Worm (Caenorhabditis elegans) whole organism, L4 larva: ENCODE data around the gene F58G1.8.

Experiments used
- F10B5.3 ChIP-seq: sonication (generic microtip); optimal IDR thresholded peaks from 2 replicates; lab custom pipeline; 2016; ENCODE audit warnings: mild to moderate bottlenecking, missing genetic modification characterization, missing compliant biosample characterization
- T26A8.4 ChIP-seq: fragments of 200-800 bp; sonication (Bioruptor generic); IDR thresholded peaks from 2 replicates; pipeline ENCODE4 v1.3.6; 2022; ENCODE audit warnings: missing genetic modification characterization, missing compliant biosample characterization
- aha-1 ChIP-seq: fragments of 150-350 bp; peaks from one replicate; lab custom pipeline; 2014; ENCODE audit warnings: missing biosample characterization, missing genetic modification characterization
- ama-1 ChIP-seq: fragments of 150-350 bp; optimal IDR thresholded peaks from 2 replicates; lab custom pipeline; 2014; ENCODE audit warnings: inconsistent platforms, mixed read lengths
- attf-4 ChIP-seq: sonication (generic microtip); optimal IDR thresholded peaks from 3 replicates; lab custom pipeline; 2017; ENCODE audit warnings: missing biosample characterization, missing genetic modification characterization
- ceh-82 ChIP-seq: sonication (generic microtip); optimal IDR thresholded peaks from 2 replicates; lab custom pipeline; 2017; ENCODE audit warnings: missing biosample characterization, missing genetic modification characterization
- ctbp-1 ChIP-seq: fragments of 200-800 bp; sonication (Bioruptor generic); IDR thresholded peaks from 2 replicates; pipeline ENCODE4 v1.3.6; 2022; ENCODE audit warnings: missing genetic modification reagents, missing genetic modification characterization, missing compliant biosample characterization
- daf-16 ChIP-seq, 3 experiments: sonication (generic microtip); optimal IDR thresholded peaks; 2 replicates each; lab custom pipeline; 2016 to 2017; ENCODE audit warnings: missing genetic modification characterization in 3 of 3, missing genetic modification reagents in 3 of 3, mild to moderate bottlenecking in 2 of 3, missing compliant biosample characterization in 2 of 3, missing biosample characterization in 1 of 3, moderate library complexity in 1 of 3
- daf-8 ChIP-seq: fragments of 200-800 bp; sonication (Bioruptor generic); IDR thresholded peaks from 2 replicates; pipeline ENCODE4 v1.3.6; 2022; ENCODE audit warnings: missing genetic modification characterization, missing compliant biosample characterization
- dmd-6 ChIP-seq: fragments of 200-800 bp; sonication (Bioruptor generic); IDR thresholded peaks from 2 replicates; pipeline ENCODE4 v1.3.6; 2022; ENCODE audit warnings: missing genetic modification reagents, missing genetic modification characterization, missing compliant biosample characterization
- dmd-9 ChIP-seq: fragments of 200-800 bp; sonication (Bioruptor generic); IDR thresholded peaks from 2 replicates; pipeline ENCODE4 v1.3.6; 2022; ENCODE audit warnings: missing genetic modification reagents, missing genetic modification characterization, missing compliant biosample characterization
- duxl-1 ChIP-seq: sonication (generic microtip); optimal IDR thresholded peaks from 2 replicates; lab custom pipeline; 2016; ENCODE audit warnings: mild to moderate bottlenecking, missing genetic modification characterization, moderate library complexity, missing compliant biosample characterization; ENCODE audit not compliant: poor library complexity
- dve-1 ChIP-seq: sonication (generic microtip); optimal IDR thresholded peaks from 2 replicates; lab custom pipeline; 2017; ENCODE audit warnings: antibody characterized with exemption, mild to moderate bottlenecking, missing genetic modification characterization, missing compliant biosample characterization; ENCODE audit not compliant: insufficient read depth
- gei-8 ChIP-seq: fragments of 200-800 bp; sonication (Bioruptor generic); optimal IDR thresholded peaks from 2 replicates; lab custom pipeline; 2018; ENCODE audit warnings: mild to moderate bottlenecking, missing genetic modification characterization, missing compliant biosample characterization
- hif-1 ChIP-seq, 2 experiments: sonication (generic microtip); optimal IDR thresholded peaks; 2 replicates each; lab custom pipeline; 2016 to 2017; ENCODE audit warnings: missing compliant biosample characterization in 2 of 2, missing genetic modification characterization in 2 of 2, missing genetic modification reagents in 2 of 2, missing genotype in 2 of 2, mild to moderate bottlenecking in 1 of 2
- hlh-11 ChIP-seq: fragments of 200-800 bp; sonication (Bioruptor generic); optimal IDR thresholded peaks from 2 replicates; lab custom pipeline; 2018; ENCODE audit warnings: mild to moderate bottlenecking, missing genetic modification characterization, missing compliant biosample characterization
- hmg-1.1 ChIP-seq: fragments of 200-800 bp; sonication (Bioruptor generic); IDR thresholded peaks from 2 replicates; pipeline ENCODE4 v1.3.6; 2022; ENCODE audit warnings: missing genetic modification reagents, missing genetic modification characterization, missing compliant biosample characterization
- jun-1 ChIP-seq: fragments of 150-350 bp; optimal IDR thresholded peaks from 2 replicates; lab custom pipeline; 2014; ENCODE audit warnings: missing biosample characterization, missing genetic modification reagents, missing genetic modification characterization
- lin-13 ChIP-seq: fragments of 150-350 bp; optimal IDR thresholded peaks from 2 replicates; lab custom pipeline; 2014; ENCODE audit warnings: missing biosample characterization, missing genetic modification reagents, missing genetic modification characterization
- lin-38 ChIP-seq: fragments of 200-800 bp; sonication (Bioruptor generic); IDR thresholded peaks from 2 replicates; pipeline ENCODE4 v1.3.6; 2022; ENCODE audit warnings: missing genetic modification reagents, missing genetic modification characterization, missing compliant biosample characterization
- madf-9 ChIP-seq: fragments of 200-800 bp; sonication (Bioruptor generic); conservative IDR thresholded peaks from 2 replicates; pipeline ENCODE4 v1.3.6; 2022; ENCODE audit warnings: missing genetic modification reagents, missing genetic modification characterization, missing compliant biosample characterization
- mdl-1 ChIP-seq, 2 experiments: fragments of 150-350 bp in 1 of 2; sonication (generic microtip) in 1 of 2; optimal IDR thresholded peaks; 2 replicates each; lab custom pipeline; 2014 to 2017; ENCODE audit warnings: missing biosample characterization in 2 of 2, missing genetic modification characterization in 2 of 2
- mdt-29 ChIP-seq: fragments of 200-800 bp; sonication (Bioruptor generic); IDR thresholded peaks from 2 replicates; pipeline ENCODE4 v1.3.6; 2022; ENCODE audit warnings: missing genetic modification reagents, missing genetic modification characterization, missing compliant biosample characterization
- mep-1 ChIP-seq: fragments of 150-350 bp; sonication (generic microtip); optimal IDR thresholded peaks from 3 replicates; lab custom pipeline; 2014; ENCODE audit warnings: missing biosample characterization, missing genetic modification characterization
- mes-2 ChIP-seq: sonication (generic microtip); optimal IDR thresholded peaks from 2 replicates; lab custom pipeline; 2016; ENCODE audit warnings: missing genotype, mild to moderate bottlenecking, missing genetic modification characterization, missing compliant biosample characterization; ENCODE audit not compliant: poor library complexity, severe bottlenecking
- nhr-10 ChIP-seq: fragments of 150-350 bp; optimal IDR thresholded peaks from 2 replicates; lab custom pipeline; 2014; ENCODE audit warnings: missing biosample characterization, missing genetic modification characterization
- nhr-11 ChIP-seq: fragments of 150-350 bp; optimal IDR thresholded peaks from 2 replicates; lab custom pipeline; 2014; ENCODE audit warnings: missing biosample characterization, missing genetic modification characterization
- nhr-111 ChIP-seq: fragments of 200-800 bp; sonication (Bioruptor generic); optimal IDR thresholded peaks from 2 replicates; lab custom pipeline; 2018; ENCODE audit warnings: mild to moderate bottlenecking, missing genetic modification characterization, missing compliant biosample characterization
- nhr-28 ChIP-seq: fragments of 150-350 bp; optimal IDR thresholded peaks from 2 replicates; lab custom pipeline; 2014; ENCODE audit warnings: missing biosample characterization, missing genetic modification characterization
- nhr-41 ChIP-seq: fragments of 200-800 bp; sonication (Bioruptor generic); IDR thresholded peaks from 2 replicates; pipeline ENCODE4 v1.3.6; 2022; ENCODE audit warnings: missing genetic modification reagents, missing genetic modification characterization, missing compliant biosample characterization
- nhr-48 ChIP-seq: sonication (generic microtip); optimal IDR thresholded peaks from 2 replicates; lab custom pipeline; 2016; ENCODE audit warnings: mild to moderate bottlenecking, missing genetic modification characterization, missing compliant biosample characterization
- nhr-77 ChIP-seq: fragments of 150-350 bp; optimal IDR thresholded peaks from 2 replicates; lab custom pipeline; 2014; ENCODE audit warnings: missing biosample characterization, missing genetic modification characterization
- pha-4 ChIP-seq, 2 experiments: fragments of 150-350 bp in 1 of 2; fragments of 200-800 bp in 1 of 2; sonication (Bioruptor generic) in 1 of 2; IDR thresholded peaks in 1 of 2; optimal IDR thresholded peaks in 1 of 2; 2 replicates each; pipeline versions ENCODE4 v1.3.6 to Lab custom; 2014 to 2022; ENCODE audit warnings: missing genetic modification characterization in 2 of 2, missing genetic modification reagents in 2 of 2, missing biosample characterization in 1 of 2, missing compliant biosample characterization in 1 of 2
- php-3 ChIP-seq: fragments of 200-800 bp; sonication (Bioruptor generic); IDR thresholded peaks from 2 replicates; pipeline ENCODE4 v1.3.6; 2022; ENCODE audit warnings: missing genetic modification reagents, missing genetic modification characterization, missing compliant biosample characterization
- pqm-1 ChIP-seq: sonication (generic microtip); optimal IDR thresholded peaks from 2 replicates; lab custom pipeline; 2017; ENCODE audit warnings: missing biosample characterization, missing genetic modification characterization
- set-16 ChIP-seq: fragments of 200-800 bp; sonication (Bioruptor generic); IDR thresholded peaks from 2 replicates; pipeline ENCODE4 v1.3.6; 2022; ENCODE audit warnings: missing genetic modification reagents, missing genetic modification characterization, missing compliant biosample characterization
- spr-1 ChIP-seq: sonication (generic microtip); optimal IDR thresholded peaks from 2 replicates; lab custom pipeline; 2016; ENCODE audit warnings: mild to moderate bottlenecking, missing genetic modification characterization, missing compliant biosample characterization
- tra-1 ChIP-seq: fragments of 200-800 bp; sonication (Bioruptor generic); IDR thresholded peaks from 2 replicates; pipeline ENCODE4 v1.3.6; 2022; ENCODE audit warnings: missing genetic modification reagents, missing genetic modification characterization, missing compliant biosample characterization
- unc-62 ChIP-seq, 3 experiments: fragments of 150-350 bp in 1 of 3; sonication (generic microtip); optimal IDR thresholded peaks in 2 of 3; peaks in 1 of 3; 1 replicate in 1 of 3; 2 replicates in 2 of 3; lab custom pipeline; 2014 to 2017; ENCODE audit warnings: missing biosample characterization in 3 of 3, missing genetic modification characterization in 3 of 3, missing genetic modification reagents in 3 of 3, missing genotype in 1 of 3
- zfp-2 ChIP-seq: sonication (generic microtip); optimal IDR thresholded peaks from 2 replicates; lab custom pipeline; 2016; ENCODE audit warnings: mild to moderate bottlenecking, missing genetic modification characterization, missing compliant biosample characterization
- zfp-3 ChIP-seq: fragments of 200-800 bp; sonication (Bioruptor generic); conservative IDR thresholded peaks from 2 replicates; pipeline ENCODE4 v1.3.6; 2022; ENCODE audit warnings: missing genetic modification reagents, missing genetic modification characterization, missing compliant biosample characterization
- zip-11 ChIP-seq: fragments of 200-800 bp; sonication (Bioruptor generic); IDR thresholded peaks from 2 replicates; pipeline ENCODE4 v1.3.6; 2022; ENCODE audit warnings: missing genetic modification characterization, missing compliant biosample characterization
- zip-2 ChIP-seq: fragments of 150-350 bp; optimal IDR thresholded peaks from 2 replicates; lab custom pipeline; 2014; ENCODE audit warnings: missing biosample characterization, missing genetic modification characterization
- ztf-11 ChIP-seq: fragments of 150-350 bp; optimal IDR thresholded peaks from 2 replicates; lab custom pipeline; 2014; ENCODE audit warnings: missing biosample characterization, missing genetic modification characterization

F58G1.8 gene

ce11 chrII:12879758-12880157 lies 45.7 kb downstream of the F58G1.8 start:
- TF ChIP-seq nhr-41 (GFP tag; lab: Robert Waterston, UW) = no peak
- TF ChIP-seq hif-1 (tag; optimal IDR thresholded peaks at IDR 0.05; lab: Kevin White, UChicago) = peak in 1 of 2 experiments; percentile 13
- TF ChIP-seq php-3 = peak; percentile 67
- TF ChIP-seq aha-1 (tag; lab: Kevin White, UChicago) = peak; percentile 18
- no peak for TF ChIP-seq mdl-1 (tag; optimal IDR thresholded peaks at IDR 0.05; lab: Kevin White, UChicago)
- TF ChIP-seq pqm-1 (tag; lab: Kevin White, UChicago) = peak; percentile 78
- TF ChIP-seq daf-16 (GFP tag; optimal IDR thresholded peaks at IDR 0.05; lab: Kevin White, UChicago) = no peak
- peak; percentile 85 for TF ChIP-seq daf-16 (tag; optimal IDR thresholded peaks at IDR 0.05; lab: Kevin White, UChicago)
- TF ChIP-seq ctbp-1 (GFP tag; lab: Robert Waterston, UW) = no peak
- TF ChIP-seq tra-1 (GFP tag; lab: Robert Waterston, UW) = 0 out of 2 replicates have a peak, but pooled peaks have one; percentile 48
- TF ChIP-seq nhr-28 (tag; lab: Kevin White, UChicago) = peak; percentile 39
- 0 out of 2 replicates have a peak, but pooled peaks have one; percentile 7 for TF ChIP-seq lin-38
- peak; percentile 78 for TF ChIP-seq dmd-6
- TF ChIP-seq hlh-11 = peak; percentile 73
- peak; percentile 46 for TF ChIP-seq dve-1 (tag; lab: Kevin White, UChicago)
- TF ChIP-seq unc-62 (GFP tag; optimal IDR thresholded peaks at IDR 0.05 in 1 of 2; lab: Kevin White, UChicago) = no peak
- TF ChIP-seq unc-62 (tag; optimal IDR thresholded peaks at IDR 0.05; lab: Kevin White, UChicago) = no peak
- no peak for TF ChIP-seq daf-8 (GFP tag; lab: Robert Waterston, UW)
- TF ChIP-seq, all 104 proteins: peak for 11

ce11 chrII:12878697-12879096 lies 46.8 kb downstream of the F58G1.8 start:
- TF ChIP-seq nhr-77 (tag; lab: Kevin White, UChicago) (peak; percentile 72), mes-2 (tag; lab: Kevin White, UChicago) (peak; percentile 43), nhr-111 (GFP tag; lab: Kevin White, UChicago) (no peak), set-16 (GFP tag; lab: Robert Waterston, UW) (peak; percentile 33), zip-2 (tag; lab: Kevin White, UChicago) (no peak), lin-38 (peak; percentile 37), nhr-11 (peak; percentile 39), pha-4 (GFP tag; IDR thresholded peaks at IDR 0.05; lab: Robert Waterston, UW) (peak; percentile 45; the same call in 1 of the 2 replicates), pha-4 (tag; optimal IDR thresholded peaks at IDR 0.05; lab: Kevin White, UChicago) (no peak), zip-11 (no peak), jun-1 (tag; lab: Kevin White, UChicago) (no peak), dmd-6 (peak; percentile 93), zfp-2 (tag; lab: Kevin White, UChicago) (no peak), gei-8 (peak; percentile 41), ztf-11 (tag; lab: Kevin White, UChicago) (no peak), duxl-1 (tag; lab: Kevin White, UChicago) (no peak), madf-9 (GFP tag; lab: Robert Waterston, UW) (0 out of 2 replicates have a peak, but pooled peaks have one; percentile 18), mdl-1 (tag; optimal IDR thresholded peaks at IDR 0.05; lab: Kevin White, UChicago) (peak; percentile 43 to 90), ama-1 (lab: Kevin White, UChicago) (peak; percentile 14), pqm-1 (tag; lab: Kevin White, UChicago) (peak; percentile 75), ceh-82 (tag; lab: Kevin White, UChicago) (no peak), tra-1 (GFP tag; lab: Robert Waterston, UW) (peak; percentile 85), hlh-11 (peak; percentile 95), daf-16 (GFP tag; optimal IDR thresholded peaks at IDR 0.05; lab: Kevin White, UChicago) (peak; percentile 72 to 85), daf-16 (tag; optimal IDR thresholded peaks at IDR 0.05; lab: Kevin White, UChicago) (peak; percentile 99), zfp-3 (GFP tag; lab: Robert Waterston, UW) (0 out of 2 replicates have a peak, but pooled peaks have one; percentile 37), F10B5.3 (tag; lab: Kevin White, UChicago) (no peak), hif-1 (tag; optimal IDR thresholded peaks at IDR 0.05; lab: Kevin White, UChicago) (peak; percentile 63 to 99), T26A8.4 (GFP tag; lab: Robert Waterston, UW) (0 out of 2 replicates have a peak, but pooled peaks have one; percentile 44), spr-1 (no peak), mdt-29 (GFP tag; lab: Robert Waterston, UW) (0 out of 2 replicates have a peak, but pooled peaks have one; percentile 19), attf-4 (tag; lab: Kevin White, UChicago) (no peak), dve-1 (tag; lab: Kevin White, UChicago) (peak; percentile 92), lin-13 (GFP tag; lab: Kevin White, UChicago) (peak; percentile 26), nhr-28 (tag; lab: Kevin White, UChicago) (peak; percentile 88), nhr-41 (GFP tag; lab: Robert Waterston, UW) (0 out of 2 replicates have a peak, but pooled peaks have one; percentile 41), mep-1 (tag; lab: Kevin White, UChicago) (peak; percentile 68), nhr-48 (tag; lab: Kevin White, UChicago) (peak; percentile 62), php-3 (peak; percentile 66), nhr-10 (peak; percentile 56), hmg-1.1 (GFP tag; lab: Robert Waterston, UW) (peak; percentile 45; the same call in 1 of the 2 replicates), dmd-9 (no peak)
